Worm (Caenorhabditis elegans): Measurements from ENCODE around the gene K01A6.7.

ce11 chrIV:11691524-11691923 lies 46.8 kb downstream of the K01A6.7 start:
- no peak for TF ChIP-seq mab-9 (GFP tag; IDR thresholded peaks at IDR 0.05)
- TF ChIP-seq nhr-237 (tag; optimal IDR thresholded peaks at IDR 0.05), result no peak

Data from whole organism, L1 larva.